Worm (Caenorhabditis elegans) whole organism, L4/young adult: ENCODE data around the gene srbc-29.

Experiments used
- W03F9.2 ChIP-seq: fragments of 150-350 bp; optimal IDR thresholded peaks from 2 replicates; lab custom pipeline; 2014; ENCODE audit warnings: missing biosample characterization, missing genetic modification characterization
- dao-5 ChIP-seq: sonication (generic microtip); optimal IDR thresholded peaks from 2 replicates; lab custom pipeline; 2016; ENCODE audit warnings: missing genotype, missing genetic modification characterization, moderate library complexity, missing compliant biosample characterization
- him-1 ChIP-seq: sonication (generic microtip); optimal IDR thresholded peaks from 2 replicates; lab custom pipeline; 2016; ENCODE audit warnings: missing genotype, missing genetic modification reagents, missing genetic modification characterization, missing compliant biosample characterization

The srbc-29 gene

ce11 chrV:3480346-3480745 lies 9.7 kb upstream of the srbc-29 start, which contains the start of gene srbc-30:
Gene srbc-30, minus strand, starts transcription at chrV:3480446.
- TF ChIP-seq W03F9.2 (tag; lab: Kevin White, UChicago) (no peak), him-1 (tag; lab: Kevin White, UChicago) (no peak), dao-5 (tag; lab: Kevin White, UChicago) (no peak)

ce11 chrV:3477496-3477895 lies 6.8 kb upstream of the srbc-29 start, which contains the start of gene srbc-31:
Gene srbc-31, minus strand, starts transcription at chrV:3477596.
- TF ChIP-seq W03F9.2 (tag; lab: Kevin White, UChicago) (no peak), him-1 (tag; lab: Kevin White, UChicago) (no peak), dao-5 (tag; lab: Kevin White, UChicago) (no peak)

ce11 chrV:3476228-3476627 lies 5.5 kb upstream of the srbc-29 start:
- TF ChIP-seq dao-5 (tag; lab: Kevin White, UChicago): no peak
- no peak for TF ChIP-seq W03F9.2 (tag; lab: Kevin White, UChicago)
- no peak for TF ChIP-seq him-1 (tag; lab: Kevin White, UChicago)

ce11 chrV:3475021-3475420 lies 4.3 kb upstream of the srbc-29 start, which contains the start of gene oac-2:
Gene oac-2, minus strand, starts transcription at chrV:3475121.
- no peak for TF ChIP-seq him-1 (tag; lab: Kevin White, UChicago)
- TF ChIP-seq W03F9.2 (tag; lab: Kevin White, UChicago): no peak
- no peak for TF ChIP-seq dao-5 (tag; lab: Kevin White, UChicago)

DNA sequence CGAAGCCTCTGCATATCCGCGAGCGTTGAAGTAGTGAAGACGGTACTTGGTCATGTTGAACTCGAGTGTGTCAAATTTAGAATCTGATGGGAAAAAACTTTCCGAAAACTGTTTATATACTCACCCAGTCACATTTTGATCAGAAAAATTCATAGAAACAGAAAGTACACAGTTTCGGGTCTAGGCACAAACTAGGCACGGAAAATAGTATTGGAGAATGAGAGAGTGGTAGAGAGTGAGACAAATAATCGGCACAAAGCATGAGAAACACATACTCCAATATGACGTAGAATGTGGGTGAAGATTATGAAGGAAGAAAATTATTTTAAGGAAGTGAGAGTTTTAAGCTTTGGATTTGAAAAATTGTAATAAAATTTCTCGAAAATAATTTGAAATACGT lies 2.2 kb downstream of the srbc-29 start, which contains the start of gene gst-33:
TSS of gene gst-33 (minus strand) at position 127 of the 400 bp plus-strand sequence.
- no peak for TF ChIP-seq W03F9.2 (tag; lab: Kevin White, UChicago)
- no peak for TF ChIP-seq him-1 (tag; lab: Kevin White, UChicago)
- no peak for TF ChIP-seq dao-5 (tag; lab: Kevin White, UChicago)

- TF ChIP-seq W03F9.2 (tag; lab: Kevin White, UChicago) (no peak), him-1 (tag; lab: Kevin White, UChicago) (no peak), dao-5 (tag; lab: Kevin White, UChicago) (no peak)
These were observed 5.8 kb downstream of the srbc-29 start for ce11 chrV:3464897-3465296.

ce11 chrV:3463514-3463913 lies 7.2 kb downstream of the srbc-29 start, which contains the start of gene slc-28.1:
Gene slc-28.1, plus strand, starts transcription at chrV:3463814.
- TF ChIP-seq W03F9.2 (tag; lab: Kevin White, UChicago): no peak
- no peak for TF ChIP-seq dao-5 (tag; lab: Kevin White, UChicago)
- no peak for TF ChIP-seq him-1 (tag; lab: Kevin White, UChicago)

DNA sequence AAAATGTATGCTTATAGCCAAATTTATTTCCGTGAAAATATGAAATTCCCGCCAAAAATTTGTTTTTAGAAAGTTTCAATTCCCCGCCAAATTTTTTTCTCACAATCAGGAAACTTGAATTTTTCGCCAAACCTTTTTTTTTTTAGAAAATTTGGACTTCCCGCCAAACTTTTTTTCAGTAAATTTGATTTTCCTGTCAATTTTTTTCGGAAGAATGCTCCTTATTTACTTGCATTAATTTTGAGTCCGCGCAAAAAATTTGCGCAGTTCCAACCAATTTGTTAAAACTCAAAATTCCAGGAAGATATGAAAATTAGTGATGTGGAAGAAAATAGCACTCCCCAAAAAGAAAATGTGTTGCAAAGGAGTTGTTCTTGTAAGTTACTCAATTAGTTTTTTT lies 10.8 kb downstream of the srbc-29 start, which contains the start of gene slc-28.2:
TSS of gene slc-28.2 (plus strand) at position 301 of the 400 bp plus-strand sequence.
- TF ChIP-seq him-1 (tag; lab: Kevin White, UChicago) (no peak), W03F9.2 (tag; lab: Kevin White, UChicago) (no peak), dao-5 (tag; lab: Kevin White, UChicago) (no peak)

ce11 chrV:3455135-3455747 lies 15.4 kb downstream of the srbc-29 start:
- TF ChIP-seq W03F9.2 (tag; lab: Kevin White, UChicago) (no peak), dao-5 (tag; lab: Kevin White, UChicago) (no peak), him-1 (tag; lab: Kevin White, UChicago) (no peak)

DNA sequence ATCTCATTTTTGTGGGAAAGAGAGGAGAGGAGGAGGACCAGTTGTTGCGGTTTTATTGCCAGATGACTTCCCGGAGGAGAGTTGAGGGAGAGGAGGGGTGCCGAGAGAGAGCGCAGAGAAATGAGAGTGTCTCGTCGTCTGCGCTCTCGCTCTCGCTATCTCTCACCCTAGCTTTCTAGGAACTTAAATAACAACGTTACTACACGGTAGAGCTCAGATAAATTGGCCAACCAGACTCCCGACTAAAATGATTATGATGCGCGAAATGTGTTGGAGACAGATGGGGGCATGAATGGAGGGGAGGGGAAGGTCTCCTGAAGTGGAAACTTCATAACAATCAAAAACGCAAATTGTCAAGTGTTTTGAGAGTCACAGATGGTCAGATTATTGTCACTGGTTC lies 16.1 kb downstream of the srbc-29 start:
- TF ChIP-seq W03F9.2 (tag; lab: Kevin White, UChicago) (no peak), him-1 (tag; lab: Kevin White, UChicago) (no peak), dao-5 (tag; lab: Kevin White, UChicago) (no peak)

DNA sequence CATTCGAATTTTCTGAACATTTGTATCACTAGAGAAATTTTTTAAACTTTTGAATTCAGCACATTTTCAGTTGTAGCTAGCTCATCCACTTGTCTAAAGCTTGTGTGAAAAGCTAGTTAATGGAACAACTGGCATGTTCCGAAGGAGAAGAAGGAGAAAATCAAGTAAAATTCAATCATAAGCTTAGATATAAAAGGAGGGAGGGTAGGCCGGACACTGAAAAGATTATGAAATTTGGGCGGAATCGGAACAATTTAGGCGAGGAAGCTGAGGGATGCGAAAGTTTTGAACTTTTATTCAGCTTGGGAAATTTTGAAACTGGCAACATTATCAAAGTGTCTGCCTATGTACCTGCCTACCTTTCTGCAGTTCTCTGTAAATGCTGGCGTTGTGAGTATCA lies 18.2 kb downstream of the srbc-29 start:
- TF ChIP-seq him-1 (tag; lab: Kevin White, UChicago) (no peak), dao-5 (tag; lab: Kevin White, UChicago) (no peak), W03F9.2 (tag; lab: Kevin White, UChicago) (no peak)

DNA sequence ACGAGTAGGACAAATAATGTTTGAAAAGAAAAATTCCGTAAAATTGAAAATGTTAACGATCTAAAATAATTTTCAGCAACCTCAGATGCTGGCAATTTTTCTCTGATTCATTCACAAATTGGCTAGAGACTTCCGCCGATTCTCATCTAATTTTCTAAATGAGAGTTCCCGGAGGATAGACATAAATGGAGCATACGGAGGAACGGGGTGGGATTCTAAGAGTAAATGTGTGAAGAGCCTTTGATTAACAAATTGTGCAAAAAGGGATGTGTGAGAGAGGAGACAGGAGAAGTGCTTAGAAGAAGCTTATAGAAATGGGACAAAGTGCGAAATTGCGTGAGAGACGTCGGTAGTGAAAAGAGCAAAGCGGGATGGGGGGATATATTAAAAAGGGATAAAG lies 19.0 kb downstream of the srbc-29 start:
- TF ChIP-seq dao-5 (tag; lab: Kevin White, UChicago): no peak
- TF ChIP-seq W03F9.2 (tag; lab: Kevin White, UChicago): no peak
- no peak for TF ChIP-seq him-1 (tag; lab: Kevin White, UChicago)

ce11 chrV:3450351-3450750 lies 20.3 kb downstream of the srbc-29 start:
- no peak for TF ChIP-seq W03F9.2 (tag; lab: Kevin White, UChicago)

- TF ChIP-seq him-1 (tag; lab: Kevin White, UChicago) (no peak), dao-5 (tag; lab: Kevin White, UChicago) (no peak), W03F9.2 (tag; lab: Kevin White, UChicago) (no peak)
These were observed 20.9 kb downstream of the srbc-29 start for ce11 chrV:3449810-3450209.
